Fruit fly (Drosophila melanogaster): Measurements from ENCODE around the gene Hsc70-2.

Hsc70-2 gene

dm6 chr3R:13030257-13031173, 14.0 kb upstream of the Hsc70-2 start, which contains the start of the genes CG46281 and CG46280 (continued):
- TF ChIP-seq hkb (optimal IDR thresholded peaks at IDR 0.05) (peak; percentile 83), hkb (GFP tag; IDR thresholded peaks at IDR 0.05) (peak; percentile 40; the same call in 1 of the 2 replicates), sna (GFP tag; IDR thresholded peaks at IDR 0.05; ENCODE audit: partially characterized antibody) (0 out of 2 replicates have a peak, but pooled peaks have one; percentile 53), vvl (GFP tag; IDR thresholded peaks at IDR 0.05) (0 out of 2 replicates have a peak, but pooled peaks have one; percentile 18), CG15269 (tag; optimal IDR thresholded peaks at IDR 0.05) (no peak), CG10147 (GFP tag; optimal IDR thresholded peaks at IDR 0.05) (no peak), CG16863 (GFP tag; optimal IDR thresholded peaks at IDR 0.05) (peak; percentile 22), lov (optimal IDR thresholded peaks at IDR 0.05) (no peak), lov (GFP tag; IDR thresholded peaks at IDR 0.05) (no peak), CG14860 (GFP tag; IDR thresholded peaks at IDR 0.05; ENCODE audit: partially characterized antibody) (peak; percentile 32; the same call in 1 of the 3 replicates), Oli (tag; optimal IDR thresholded peaks at IDR 0.05) (no peak), amos (GFP tag; IDR thresholded peaks at IDR 0.05; ENCODE audit: partially characterized antibody) (peak; percentile 39; the same call in 1 of the 2 replicates), YL-1 (GFP tag; optimal IDR thresholded peaks at IDR 0.05) (peak; percentile 83), Dll (GFP tag; IDR thresholded peaks at IDR 0.05; ENCODE audit: partially characterized antibody) (peak; percentile 74; the same call in 3 of the 4 replicates), Myb (GFP tag; optimal IDR thresholded peaks at IDR 0.05) (peak; percentile 20), tup (GFP tag; optimal IDR thresholded peaks at IDR 0.05) (no peak), Sry-δ (GFP tag; optimal IDR thresholded peaks at IDR 0.05) (peak; percentile 74), E2f2 (GFP tag; IDR thresholded peaks at IDR 0.05) (peak; percentile 70), CG8290 (GFP tag; optimal IDR thresholded peaks at IDR 0.05) (peak; percentile 23), CG8290 (tag; optimal IDR thresholded peaks at IDR 0.05) (no peak), lola (GFP tag; optimal IDR thresholded peaks at IDR 0.05) (peak in 1 of 3 experiments; percentile 30), Bdp1 (GFP tag; optimal IDR thresholded peaks at IDR 0.05) (peak; percentile 23), shn (GFP tag; optimal IDR thresholded peaks at IDR 0.05) (peak; percentile 12), CG13296 (GFP tag; optimal IDR thresholded peaks at IDR 0.05) (no peak), Tbp (GFP tag; optimal IDR thresholded peaks at IDR 0.05) (peak; percentile 32), Fer1 (GFP tag; optimal IDR thresholded peaks at IDR 0.05) (peak; percentile 20), ken (GFP tag; IDR thresholded peaks at IDR 0.05) (no peak), nmo (GFP tag; optimal IDR thresholded peaks at IDR 0.05) (no peak), CG33213 (GFP tag; optimal IDR thresholded peaks at IDR 0.05) (peak; percentile 24), so (GFP tag; IDR thresholded peaks at IDR 0.05) (no peak), disco-r (GFP tag; optimal IDR thresholded peaks at IDR 0.05) (peak; percentile 2), klu (GFP tag; IDR thresholded peaks at IDR 0.05) (no peak), hb (GFP tag; IDR thresholded peaks at IDR 0.05; ENCODE audit: partially characterized antibody) (peak; percentile 67; the same call in 2 of the 3 replicates), CG33557 (GFP tag; optimal IDR thresholded peaks at IDR 0.05) (peak; percentile 14), z (GFP tag; IDR thresholded peaks at IDR 0.05) (no peak), lbe (GFP tag; optimal IDR thresholded peaks at IDR 0.05) (peak; percentile 15), CG4617 (GFP tag; optimal IDR thresholded peaks at IDR 0.05; ENCODE audit: borderline replicate concordance) (peak; percentile 76), CG12071 (GFP tag; optimal IDR thresholded peaks at IDR 0.05) (no peak), fu2 (GFP tag; optimal IDR thresholded peaks at IDR 0.05) (no peak), CG4424 (GFP tag; optimal IDR thresholded peaks at IDR 0.05) (peak; percentile 20), zfh2 (GFP tag; optimal IDR thresholded peaks at IDR 0.05) (peak; percentile 33), mam (GFP tag; optimal IDR thresholded peaks at IDR 0.05) (peak; percentile 37), sob (GFP tag; IDR thresholded peaks at IDR 0.05) (peak; percentile 16; the same call in 1 of the 2 replicates), CG14441 (GFP tag; IDR thresholded peaks at IDR 0.05) (no peak), CG14965 (GFP tag; optimal IDR thresholded peaks at IDR 0.05; ENCODE audit: borderline replicate concordance) (no peak), CG10267 (tag; optimal IDR thresholded peaks at IDR 0.05) (peak; percentile 96), tll (GFP tag; optimal IDR thresholded peaks at IDR 0.05) (peak in 1 of 2 experiments; percentile 68), CG16813 (GFP tag; IDR thresholded peaks at IDR 0.05; ENCODE audit: partially characterized antibody) (peak; percentile 52; the same call in 2 of the 3 replicates)

All from whole organism, embryonic.